Worm (Caenorhabditis elegans) whole organism, L2 larva: Measurements from ENCODE around the gene npax-2.

ENCODE experiments used
- C34F6.9 ChIP-seq: fragments of 150-350 bp; optimal IDR thresholded peaks from 2 replicates; lab custom pipeline; 2014; ENCODE audit warnings: missing biosample characterization, missing genetic modification characterization
- F13H6.1 ChIP-seq: sonication (generic microtip); optimal IDR thresholded peaks from 2 replicates; lab custom pipeline; 2016; ENCODE audit warnings: missing genetic modification characterization, missing compliant biosample characterization
- R02D3.7 ChIP-seq: fragments of 150-350 bp; optimal IDR thresholded peaks from 2 replicates; lab custom pipeline; 2014; ENCODE audit warnings: missing biosample characterization, missing genetic modification characterization
- Y55F3AM.14 ChIP-seq: fragments of 200-800 bp; sonication (Bioruptor generic); optimal IDR thresholded peaks from 2 replicates; lab custom pipeline; 2018; ENCODE audit warnings: mild to moderate bottlenecking, missing genetic modification characterization, missing compliant biosample characterization
- ZK546.5 ChIP-seq: sonication (generic microtip); optimal IDR thresholded peaks from 2 replicates; lab custom pipeline; 2017; ENCODE audit warnings: missing biosample characterization, missing genetic modification characterization
- aly-2 ChIP-seq: fragments of 150-350 bp; optimal IDR thresholded peaks from 2 replicates; lab custom pipeline; 2014; ENCODE audit warnings: missing biosample characterization, missing genetic modification characterization
- ama-1 ChIP-seq: fragments of 150-350 bp; optimal IDR thresholded peaks from 2 replicates; lab custom pipeline; 2018; ENCODE audit warnings: inconsistent platforms
- blmp-1 ChIP-seq: sonication (generic microtip); optimal IDR thresholded peaks from 2 replicates; lab custom pipeline; 2017; ENCODE audit warnings: missing genetic modification characterization, mild to moderate bottlenecking, missing compliant biosample characterization, antibody characterized with exemption, moderate library complexity; ENCODE audit not compliant: insufficient read depth
- ceh-16 ChIP-seq: fragments of 150-350 bp; optimal IDR thresholded peaks from 2 replicates; lab custom pipeline; 2014; ENCODE audit warnings: missing biosample characterization, missing genetic modification characterization
- ceh-82 ChIP-seq: fragments of 150-350 bp; optimal IDR thresholded peaks from 2 replicates; lab custom pipeline; 2014; ENCODE audit warnings: missing biosample characterization, missing genetic modification characterization
- dmd-4 ChIP-seq: sonication (generic microtip); optimal IDR thresholded peaks from 2 replicates; lab custom pipeline; 2017; ENCODE audit warnings: missing biosample characterization, missing genetic modification characterization
- elt-1 ChIP-seq: fragments of 150-350 bp; optimal IDR thresholded peaks from 2 replicates; lab custom pipeline; 2014; ENCODE audit warnings: missing biosample characterization, missing genetic modification characterization
- elt-3 ChIP-seq: sonication (generic microtip); optimal IDR thresholded peaks from 2 replicates; lab custom pipeline; 2017; ENCODE audit warnings: missing biosample characterization, missing genetic modification characterization
- fos-1 ChIP-seq: fragments of 150-350 bp; optimal IDR thresholded peaks from 2 replicates; lab custom pipeline; 2014; ENCODE audit warnings: missing biosample characterization, missing genetic modification characterization
- lin-11 ChIP-seq: fragments of 150-350 bp; sonication (generic microtip); optimal IDR thresholded peaks from 2 replicates; lab custom pipeline; 2014; ENCODE audit warnings: missing biosample characterization, missing genetic modification characterization, inconsistent platforms, mixed read lengths
- lin-39 ChIP-seq: fragments of 150-350 bp; optimal IDR thresholded peaks from 2 replicates; lab custom pipeline; 2014; ENCODE audit warnings: missing biosample characterization, missing genetic modification reagents, missing genetic modification characterization
- lsy-2 ChIP-seq, 2 experiments: fragments of 150-350 bp in 1 of 2; sonication (generic microtip) in 1 of 2; optimal IDR thresholded peaks; 2 replicates each; lab custom pipeline; 2014 to 2017; ENCODE audit warnings: missing biosample characterization in 2 of 2, missing genetic modification characterization in 2 of 2
- mab-5 ChIP-seq: fragments of 150-350 bp; optimal IDR thresholded peaks from 2 replicates; lab custom pipeline; 2014; ENCODE audit warnings: missing biosample characterization, missing genetic modification characterization
- mdl-1 ChIP-seq, 2 experiments: fragments of 150-350 bp in 1 of 2; sonication (generic microtip) in 1 of 2; optimal IDR thresholded peaks; 2 replicates each; lab custom pipeline; 2017; ENCODE audit warnings: missing biosample characterization in 2 of 2, missing genetic modification characterization in 2 of 2
- nhr-11 ChIP-seq: fragments of 150-350 bp; optimal IDR thresholded peaks from 2 replicates; lab custom pipeline; 2014; ENCODE audit warnings: missing biosample characterization, missing genetic modification characterization
- nhr-12 ChIP-seq: fragments of 150-350 bp; optimal IDR thresholded peaks from 2 replicates; lab custom pipeline; 2014; ENCODE audit warnings: missing biosample characterization, missing genetic modification characterization
- nhr-129 ChIP-seq: fragments of 150-350 bp; optimal IDR thresholded peaks from 2 replicates; lab custom pipeline; 2014; ENCODE audit warnings: missing biosample characterization, missing genetic modification characterization
- nhr-237 ChIP-seq: fragments of 150-350 bp; optimal IDR thresholded peaks from 2 replicates; lab custom pipeline; 2014; ENCODE audit warnings: missing biosample characterization, missing genetic modification characterization
- nhr-25 ChIP-seq: fragments of 150-350 bp; sonication (generic microtip); optimal IDR thresholded peaks from 3 replicates; lab custom pipeline; 2014; ENCODE audit warnings: missing biosample characterization, missing genetic modification characterization
- nhr-6 ChIP-seq: fragments of 150-350 bp; optimal IDR thresholded peaks from 2 replicates; lab custom pipeline; 2014; ENCODE audit warnings: missing biosample characterization, missing genetic modification characterization
- nhr-77 ChIP-seq: fragments of 150-350 bp; optimal IDR thresholded peaks from 2 replicates; lab custom pipeline; 2014; ENCODE audit warnings: missing biosample characterization, missing genetic modification characterization
- peb-1 ChIP-seq: fragments of 150-350 bp; optimal IDR thresholded peaks from 2 replicates; lab custom pipeline; 2014; ENCODE audit warnings: missing biosample characterization, missing genetic modification characterization
- sem-4 ChIP-seq: fragments of 150-350 bp; optimal IDR thresholded peaks from 2 replicates; lab custom pipeline; 2014; ENCODE audit warnings: missing biosample characterization, missing genetic modification reagents, missing genetic modification characterization
- skn-1 ChIP-seq: sonication (generic microtip); optimal IDR thresholded peaks from 2 replicates; lab custom pipeline; 2017; ENCODE audit warnings: missing biosample characterization, missing genetic modification characterization
- sma-3 ChIP-seq: sonication (generic microtip); optimal IDR thresholded peaks from 2 replicates; lab custom pipeline; 2016; ENCODE audit warnings: missing genetic modification reagents, missing genetic modification characterization, missing compliant biosample characterization
- sma-9 ChIP-seq, 2 experiments: fragments of 150-350 bp in 1 of 2; sonication (generic microtip) in 1 of 2; optimal IDR thresholded peaks; 2 replicates each; lab custom pipeline; 2014 to 2016; ENCODE audit warnings: missing genetic modification characterization in 2 of 2, mild to moderate bottlenecking in 1 of 2, missing biosample characterization in 1 of 2, missing compliant biosample characterization in 1 of 2, missing genetic modification reagents in 1 of 2, moderate library complexity in 1 of 2
- unc-39 ChIP-seq: fragments of 150-350 bp; optimal IDR thresholded peaks from 2 replicates; lab custom pipeline; 2014; ENCODE audit warnings: missing biosample characterization, missing genetic modification characterization
- unc-55 ChIP-seq: fragments of 150-350 bp; sonication (generic microtip); optimal IDR thresholded peaks from 3 replicates; lab custom pipeline; 2014; ENCODE audit warnings: missing biosample characterization, missing genetic modification reagents, missing genetic modification characterization
- zag-1 ChIP-seq: fragments of 150-350 bp; optimal IDR thresholded peaks from 2 replicates; lab custom pipeline; 2014; ENCODE audit warnings: missing biosample characterization, missing genetic modification characterization
- ztf-1 ChIP-seq: fragments of 200-800 bp; sonication (Bioruptor generic); conservative IDR thresholded peaks from 2 replicates; pipeline ENCODE4 v1.3.6; 2022; ENCODE audit warnings: missing genetic modification characterization, missing compliant biosample characterization
- ztf-11 ChIP-seq: sonication (generic microtip); optimal IDR thresholded peaks from 2 replicates; lab custom pipeline; 2017; ENCODE audit warnings: missing biosample characterization, missing genetic modification characterization
- ztf-4 ChIP-seq: fragments of 150-350 bp; optimal IDR thresholded peaks from 2 replicates; lab custom pipeline; 2014; ENCODE audit warnings: missing biosample characterization, missing genetic modification characterization

Gene npax-2

DNA sequence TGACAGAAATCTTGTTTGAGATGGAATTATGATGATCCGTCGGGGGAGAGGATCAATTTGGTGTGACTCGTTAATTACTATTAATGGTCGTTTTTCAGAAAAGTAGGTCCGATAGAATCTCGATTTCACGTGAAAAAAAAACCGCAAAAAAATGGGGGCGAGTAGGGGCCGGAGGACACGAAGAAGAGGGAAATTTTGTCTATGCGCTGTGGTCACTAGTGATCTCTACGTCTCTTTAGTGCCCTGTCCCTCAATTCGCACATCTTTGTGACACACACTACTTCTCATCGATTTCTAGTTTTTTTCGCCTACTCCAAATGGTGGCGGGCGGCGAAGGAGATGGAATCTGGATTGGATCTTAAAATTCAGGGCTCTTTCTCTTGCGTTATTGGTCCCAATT is 9.3 kb downstream of the npax-2 start:
- TF ChIP-seq ama-1 (lab: Kevin White, UChicago) (no peak), nhr-129 (tag; lab: Kevin White, UChicago) (peak; percentile 25), sma-9 (GFP tag; optimal IDR thresholded peaks at IDR 0.05; lab: Kevin White, UChicago) (peak; percentile 9), sma-9 (tag; optimal IDR thresholded peaks at IDR 0.05; lab: Kevin White, UChicago) (no peak), unc-55 (peak; percentile 45), unc-39 (tag; lab: Kevin White, UChicago) (no peak), lin-11 (tag; lab: Kevin White, UChicago) (no peak), C34F6.9 (peak; percentile 16)

- no peak for TF ChIP-seq sem-4
- peak; percentile 26 for TF ChIP-seq C34F6.9
- no peak for TF ChIP-seq mab-5 (tag; lab: Kevin White, UChicago)
- TF ChIP-seq lsy-2 (tag; optimal IDR thresholded peaks at IDR 0.05; lab: Kevin White, UChicago) = peak in 1 of 2 experiments; percentile 30
- TF ChIP-seq sma-9 (GFP tag; optimal IDR thresholded peaks at IDR 0.05; lab: Kevin White, UChicago) = peak; percentile 55
- TF ChIP-seq sma-9 (tag; optimal IDR thresholded peaks at IDR 0.05; lab: Kevin White, UChicago) = no peak
- peak; percentile 68 for TF ChIP-seq F13H6.1 (tag; lab: Kevin White, UChicago)
- peak; percentile 23 for TF ChIP-seq nhr-6 (tag; lab: Kevin White, UChicago)
- TF ChIP-seq nhr-129 (tag; lab: Kevin White, UChicago) = peak; percentile 44
Observed at ce11 chrX:2138923-2139322, 11.0 kb downstream of the npax-2 start.

DNA sequence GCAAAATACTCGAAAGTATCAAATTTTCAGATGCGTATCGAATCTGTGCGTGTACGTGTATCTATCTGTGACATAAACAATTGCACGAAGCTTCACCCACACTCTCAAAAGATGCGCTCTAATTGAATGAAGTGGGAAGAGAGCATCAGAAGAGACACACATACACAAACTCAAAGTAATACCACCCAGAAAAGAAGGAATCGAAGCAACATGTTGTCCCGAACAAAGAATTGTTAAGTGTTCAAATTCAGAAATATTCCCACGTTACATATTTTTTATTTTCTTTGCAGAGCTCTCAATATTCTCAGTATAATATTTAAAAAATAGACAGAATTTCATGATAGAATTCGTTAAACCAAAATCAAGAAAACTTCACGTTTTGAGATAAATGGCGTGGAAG is 13.0 kb downstream of the npax-2 start:
- TF ChIP-seq skn-1 (tag; lab: Kevin White, UChicago) = no peak
- no peak for TF ChIP-seq lin-39 (tag; lab: Kevin White, UChicago)
- no peak for TF ChIP-seq unc-39 (tag; lab: Kevin White, UChicago)
- peak; percentile 30 for TF ChIP-seq dmd-4 (tag; lab: Kevin White, UChicago)
- no peak for TF ChIP-seq nhr-237 (tag; lab: Kevin White, UChicago)
- no peak for TF ChIP-seq ZK546.5 (tag; lab: Kevin White, UChicago)
- no peak for TF ChIP-seq mdl-1 (tag; optimal IDR thresholded peaks at IDR 0.05; lab: Kevin White, UChicago)
- no peak for TF ChIP-seq Y55F3AM.14

DNA sequence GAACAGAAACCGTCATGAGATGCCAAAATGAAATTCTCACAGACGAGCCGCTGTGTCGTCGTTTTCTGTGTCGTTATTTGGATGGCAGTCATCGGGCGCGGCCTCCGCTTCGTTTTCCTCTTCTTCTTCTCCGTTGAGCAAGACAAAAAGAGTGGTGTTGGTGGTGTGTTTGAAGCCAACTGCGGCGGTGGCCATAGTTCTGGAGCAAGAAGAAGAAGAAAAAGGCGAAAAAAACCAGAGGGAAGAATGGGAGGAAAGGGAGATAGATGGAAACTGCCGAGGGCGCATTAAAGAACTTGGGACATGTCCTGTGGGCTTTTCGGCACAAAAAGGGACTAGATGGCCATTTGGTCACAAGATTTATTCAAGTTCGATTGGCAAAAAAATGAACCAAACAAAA is 18.3 kb downstream of the npax-2 start, which contains the start of gene F53B1.9:
Gene F53B1.9 (minus strand): TSS at position 195 of the 400 bp plus-strand sequence.
- no peak for TF ChIP-seq mdl-1 (tag; optimal IDR thresholded peaks at IDR 0.05; lab: Kevin White, UChicago)
- TF ChIP-seq ceh-16 = no peak
- TF ChIP-seq sma-3 (GFP tag; lab: Kevin White, UChicago) = no peak
- no peak for TF ChIP-seq mab-5 (tag; lab: Kevin White, UChicago)
- TF ChIP-seq Y55F3AM.14 = no peak
- TF ChIP-seq ztf-1 (GFP tag; lab: Robert Waterston, UW) = no peak

DNA sequence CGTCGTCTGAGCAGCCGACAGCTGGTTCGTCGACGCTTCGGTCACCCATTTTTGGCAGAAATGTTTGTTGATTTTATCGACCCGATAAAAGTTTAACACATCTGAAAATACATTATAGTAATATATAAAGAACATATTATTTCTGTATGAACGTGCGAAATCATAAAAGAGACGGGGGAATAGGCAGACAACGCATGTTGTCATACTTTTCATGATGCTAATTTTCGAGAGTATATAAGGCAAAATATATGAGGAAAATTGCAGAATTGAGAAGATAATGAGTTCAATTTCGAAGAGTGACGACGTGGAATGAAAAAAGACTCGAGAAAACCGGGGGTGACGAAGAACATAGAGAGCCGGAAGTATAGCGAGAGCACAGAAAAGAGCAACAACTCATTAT is 19.8 kb downstream of the npax-2 start, which contains the start of gene F53B1.8:
Gene F53B1.8 (minus strand): TSS at position 101 of the 400 bp plus-strand sequence.
- TF ChIP-seq R02D3.7 (tag; lab: Kevin White, UChicago) (no peak), blmp-1 (tag; lab: Kevin White, UChicago) (no peak), ZK546.5 (tag; lab: Kevin White, UChicago) (no peak), F13H6.1 (tag; lab: Kevin White, UChicago) (no peak), nhr-6 (tag; lab: Kevin White, UChicago) (no peak), nhr-11 (tag; lab: Kevin White, UChicago) (no peak), Y55F3AM.14 (no peak), nhr-12 (tag; lab: Kevin White, UChicago) (no peak), lin-11 (tag; lab: Kevin White, UChicago) (no peak), elt-3 (tag; lab: Kevin White, UChicago) (no peak), lin-39 (tag; lab: Kevin White, UChicago) (no peak), fos-1 (tag; lab: Kevin White, UChicago) (no peak), elt-1 (tag; lab: Kevin White, UChicago) (no peak), nhr-25 (tag; lab: Kevin White, UChicago) (no peak), skn-1 (tag; lab: Kevin White, UChicago) (no peak)

DNA sequence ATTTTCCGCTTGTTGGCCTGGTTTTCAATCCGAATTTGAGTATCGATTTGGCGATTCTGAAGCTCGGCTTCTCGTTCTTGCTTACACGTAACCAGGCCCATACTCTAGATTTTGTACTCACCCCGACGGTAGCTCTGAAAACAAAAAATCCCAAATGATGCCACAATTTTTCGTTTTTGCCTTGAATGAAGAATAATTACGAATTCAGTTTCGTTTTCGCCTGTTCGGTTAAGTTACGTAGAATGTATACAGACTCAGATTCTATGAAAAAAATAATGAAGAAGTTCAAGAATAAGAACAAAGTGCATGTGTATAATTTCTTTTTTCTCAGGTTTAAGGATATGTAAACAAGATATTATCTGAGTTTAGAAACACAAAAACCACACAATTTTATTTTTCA is 28.9 kb downstream of the npax-2 start, which contains the start of gene gpa-5:
Gene gpa-5 (minus strand): TSS at position 101 of the 400 bp plus-strand sequence.
- TF ChIP-seq lin-39 (tag; lab: Kevin White, UChicago) = no peak
- TF ChIP-seq skn-1 (tag; lab: Kevin White, UChicago) = no peak
- no peak for TF ChIP-seq sma-9 (GFP tag; optimal IDR thresholded peaks at IDR 0.05; lab: Kevin White, UChicago)
- no peak for TF ChIP-seq sma-9 (tag; optimal IDR thresholded peaks at IDR 0.05; lab: Kevin White, UChicago)
- no peak for TF ChIP-seq ceh-82 (tag; lab: Kevin White, UChicago)
- no peak for TF ChIP-seq peb-1 (tag; lab: Kevin White, UChicago)
- TF ChIP-seq aly-2 (tag; lab: Kevin White, UChicago) = no peak
- no peak for TF ChIP-seq ceh-16
- TF ChIP-seq nhr-6 (tag; lab: Kevin White, UChicago) = no peak
- no peak for TF ChIP-seq unc-55
- TF ChIP-seq unc-39 (tag; lab: Kevin White, UChicago) = no peak
- no peak for TF ChIP-seq ZK546.5 (tag; lab: Kevin White, UChicago)
- no peak for TF ChIP-seq mab-5 (tag; lab: Kevin White, UChicago)
- no peak for TF ChIP-seq ztf-11 (tag; lab: Kevin White, UChicago)
- TF ChIP-seq ztf-1 (GFP tag; lab: Robert Waterston, UW) = no peak
- no peak for TF ChIP-seq zag-1 (tag; lab: Kevin White, UChicago)
- TF ChIP-seq nhr-11 (tag; lab: Kevin White, UChicago) = no peak
- no peak for TF ChIP-seq ztf-4 (tag; lab: Kevin White, UChicago)
- no peak for TF ChIP-seq nhr-77 (tag; lab: Kevin White, UChicago)
- no peak for TF ChIP-seq fos-1 (tag; lab: Kevin White, UChicago)
